Fruit fly (Drosophila melanogaster) whole organism: ENCODE results near the gene CG18262.

ENCODE experiments used
- CG8478 ChIP-seq: fragments of >200 bp; optimal IDR thresholded peaks from 2 replicates; lab custom pipeline; 2018; ENCODE audit warnings: inconsistent platforms
- psq ChIP-seq: fragments of >200 bp; optimal IDR thresholded peaks from 2 replicates; lab custom pipeline; 2017

DNA sequence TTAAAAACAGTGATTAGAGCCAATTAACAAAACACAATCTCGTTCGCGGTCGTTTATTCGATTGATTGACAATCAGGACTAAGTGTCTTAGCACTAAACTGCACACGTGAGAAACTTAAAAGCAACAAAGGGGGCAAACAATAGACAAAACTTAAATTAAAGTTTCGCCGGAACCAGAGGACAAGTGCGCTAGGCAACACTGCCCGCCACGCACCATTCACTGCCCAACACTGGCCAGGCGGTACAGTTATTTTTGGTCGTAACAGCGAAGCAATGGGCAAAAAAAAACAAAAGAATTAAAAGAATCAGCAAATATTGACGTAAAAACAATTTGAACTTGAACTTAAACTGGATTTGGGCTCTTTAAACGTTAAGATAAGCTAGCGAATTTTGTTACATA, 15.5 kb upstream of the CG18262 start:
- TF ChIP-seq CG8478, result no peak
- no peak for TF ChIP-seq psq (lab: Kevin White, UChicago)
